Fruit fly (Drosophila melanogaster): ENCODE measurements around the gene Boh2.

Gene Boh2

DNA sequence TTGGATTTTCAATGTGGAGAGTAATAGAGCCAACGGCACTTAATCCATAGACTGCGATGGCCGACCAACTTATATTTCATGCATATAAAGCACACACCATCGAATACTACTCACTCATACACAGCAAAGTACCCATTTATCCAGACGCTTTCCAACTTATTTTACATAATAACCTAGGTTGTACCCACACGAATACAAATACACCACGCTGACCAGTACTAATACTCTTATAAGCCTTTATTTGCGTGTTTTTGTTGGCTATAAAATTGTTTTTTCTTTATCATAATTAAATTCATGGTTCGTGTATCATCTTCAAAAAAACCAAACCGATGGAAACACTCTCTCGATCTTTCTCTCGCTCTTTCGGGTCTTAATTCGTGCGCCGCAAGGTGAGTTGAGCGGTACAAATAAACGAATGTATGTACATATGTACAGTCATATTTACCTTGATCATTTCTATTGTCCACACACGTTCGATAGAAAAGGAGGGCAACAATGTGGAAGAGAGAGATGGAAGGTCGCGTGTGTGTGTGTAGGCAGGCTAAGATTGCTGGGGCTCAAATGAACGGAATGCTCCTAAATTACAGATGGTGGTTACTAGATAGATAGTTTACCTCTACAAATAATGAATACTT is 27.9 kb downstream of the Boh2 start (continued):
- TF ChIP-seq CG15269 (tag; optimal IDR thresholded peaks at IDR 0.05) (no peak), ERR (GFP tag; optimal IDR thresholded peaks at IDR 0.05) (no peak), jumu (GFP tag; optimal IDR thresholded peaks at IDR 0.05) (no peak), pb (GFP tag; optimal IDR thresholded peaks at IDR 0.05) (no peak), CG7372 (GFP tag; IDR thresholded peaks at IDR 0.05) (no peak), CG16779 (GFP tag; IDR thresholded peaks at IDR 0.05) (no peak), CG3407 (GFP tag; optimal IDR thresholded peaks at IDR 0.05) (peak; percentile 54), gfzf (GFP tag; optimal IDR thresholded peaks at IDR 0.05) (no peak), CG13123 (GFP tag; optimal IDR thresholded peaks at IDR 0.05) (no peak), CG9797 (GFP tag; optimal IDR thresholded peaks at IDR 0.05) (no peak), h (optimal IDR thresholded peaks at IDR 0.05) (no peak), chif (GFP tag; optimal IDR thresholded peaks at IDR 0.05) (no peak), CoRest (tag; optimal IDR thresholded peaks at IDR 0.05) (peak; percentile 25), NC2β (GFP tag; optimal IDR thresholded peaks at IDR 0.05) (peak; percentile 10), CG13296 (GFP tag; optimal IDR thresholded peaks at IDR 0.05) (no peak), fd96Cb (tag; optimal IDR thresholded peaks at IDR 0.05) (no peak), CG15696 (tag; optimal IDR thresholded peaks at IDR 0.05) (peak; percentile 82), mld (GFP tag; IDR thresholded peaks at IDR 0.05; ENCODE audit: partially characterized antibody) (no peak), HLH3B (GFP tag; IDR thresholded peaks at IDR 0.05) (no peak), hbn (GFP tag; IDR thresholded peaks at IDR 0.05; ENCODE audit: partially characterized antibody) (no peak), jing (GFP tag; optimal IDR thresholded peaks at IDR 0.05) (peak; percentile 1), CG12769 (tag; optimal IDR thresholded peaks at IDR 0.05) (peak; percentile 34), CG9876 (GFP tag; optimal IDR thresholded peaks at IDR 0.05) (no peak), Fer1 (GFP tag; optimal IDR thresholded peaks at IDR 0.05) (no peak), Dll (GFP tag; IDR thresholded peaks at IDR 0.05; ENCODE audit: partially characterized antibody) (no peak), dysf (GFP tag; IDR thresholded peaks at IDR 0.05) (no peak), CG4707 (GFP tag; optimal IDR thresholded peaks at IDR 0.05) (peak; percentile 56), gcm2 (GFP tag; optimal IDR thresholded peaks at IDR 0.05) (no peak), CG12659 (GFP tag; optimal IDR thresholded peaks at IDR 0.05) (no peak), CG10979 (tag; optimal IDR thresholded peaks at IDR 0.05) (no peak), CG14667 (GFP tag; IDR thresholded peaks at IDR 0.05) (no peak), CG1792 (GFP tag; optimal IDR thresholded peaks at IDR 0.05) (no peak), B-H1 (GFP tag; IDR thresholded peaks at IDR 0.05) (no peak), so (GFP tag; IDR thresholded peaks at IDR 0.05) (no peak), CG13624 (GFP tag; optimal IDR thresholded peaks at IDR 0.05) (peak; percentile 1), CG2202 (tag; optimal IDR thresholded peaks at IDR 0.05) (peak; percentile 38), abd-A (tag; optimal IDR thresholded peaks at IDR 0.05) (peak; percentile 74), CG6813 (GFP tag; optimal IDR thresholded peaks at IDR 0.05) (peak; percentile 46), CG34376 (GFP tag; optimal IDR thresholded peaks at IDR 0.05) (no peak), CG30403 (GFP tag; optimal IDR thresholded peaks at IDR 0.05) (no peak), Bteb2 (GFP tag; optimal IDR thresholded peaks at IDR 0.05) (no peak), HLHmδ (GFP tag; optimal IDR thresholded peaks at IDR 0.05) (peak; percentile 78), pros (GFP tag; optimal IDR thresholded peaks at IDR 0.05) (peak; percentile 10), gsb-n (tag; optimal IDR thresholded peaks at IDR 0.05) (peak; percentile 56), Vsx1 (GFP tag; optimal IDR thresholded peaks at IDR 0.05) (peak; percentile 18), schlank (tag; optimal IDR thresholded peaks at IDR 0.05) (no peak), emc (GFP tag; optimal IDR thresholded peaks at IDR 0.05) (no peak), en (GFP tag; optimal IDR thresholded peaks at IDR 0.05) (no peak), Doc3 (GFP tag; IDR thresholded peaks at IDR 0.05; ENCODE audit: partially characterized antibody) (no peak), CG17186 (GFP tag; optimal IDR thresholded peaks at IDR 0.05) (no peak), hth (optimal IDR thresholded peaks at IDR 0.05) (no peak)

Data from whole organism, embryonic.